Fruit fly (Drosophila melanogaster) whole organism, adult: ENCODE results near the gene CG31279.

Experiments
- CG11617 ChIP-seq: fragments of 200-800 bp; sonication (Bioruptor generic); optimal IDR thresholded peaks from 2 replicates; lab custom pipeline; 2017; ENCODE audit warnings: mild to moderate bottlenecking, missing biosample characterization, missing genetic modification reagents, missing genetic modification characterization
- CG12768 ChIP-seq: fragments of 200-800 bp; sonication (Bioruptor generic); optimal IDR thresholded peaks from 2 replicates; lab custom pipeline; 2017; ENCODE audit warnings: missing biosample characterization, missing genetic modification characterization, mild to moderate bottlenecking, moderate library complexity, missing genetic modification reagents
- CG14711 ChIP-seq: fragments of 200-800 bp; sonication (Bioruptor generic); optimal IDR thresholded peaks from 2 replicates; lab custom pipeline; 2018; ENCODE audit warnings: missing biosample characterization, mild to moderate bottlenecking, missing genetic modification characterization, moderate library complexity
- CG1620 ChIP-seq: fragments of 200-800 bp; sonication (Bioruptor generic); optimal IDR thresholded peaks from 2 replicates; lab custom pipeline; 2016; ENCODE audit warnings: missing biosample characterization, missing genetic modification characterization
- CG33017 ChIP-seq: fragments of 200-800 bp; sonication (Bioruptor generic); optimal IDR thresholded peaks from 2 replicates; lab custom pipeline; 2018; ENCODE audit warnings: missing biosample characterization, mild to moderate bottlenecking, missing genetic modification characterization, moderate library complexity
- CG5204 ChIP-seq: fragments of 200-800 bp; sonication (Bioruptor generic); optimal IDR thresholded peaks from 2 replicates; lab custom pipeline; 2016; ENCODE audit warnings: missing biosample characterization, missing genetic modification characterization
- CG7045 ChIP-seq: fragments of 200-800 bp; sonication (Bioruptor generic); optimal IDR thresholded peaks from 2 replicates; lab custom pipeline; 2017; ENCODE audit warnings: missing biosample characterization, mild to moderate bottlenecking, missing genetic modification characterization
- CG7101 ChIP-seq: fragments of 200-800 bp; sonication (Bioruptor generic); optimal IDR thresholded peaks from 2 replicates; lab custom pipeline; 2018; ENCODE audit warnings: missing biosample characterization, mild to moderate bottlenecking, missing genetic modification characterization, moderate library complexity
- Clk ChIP-seq: fragments of 200-800 bp; sonication (Bioruptor generic); optimal IDR thresholded peaks from 2 replicates; lab custom pipeline; 2017; ENCODE audit warnings: missing biosample characterization, missing genetic modification characterization
- Crg-1 ChIP-seq: fragments of 200-800 bp; sonication (Bioruptor generic); optimal IDR thresholded peaks from 2 replicates; lab custom pipeline; 2016; ENCODE audit warnings: missing biosample characterization, missing genetic modification characterization
- Hr96 ChIP-seq: fragments of 200-800 bp; sonication (Bioruptor generic); optimal IDR thresholded peaks from 2 replicates; lab custom pipeline; 2016; ENCODE audit warnings: missing biosample characterization, missing genetic modification characterization
- Mnt ChIP-seq: fragments of 200-800 bp; sonication (Bioruptor generic); optimal IDR thresholded peaks from 2 replicates; lab custom pipeline; 2016; ENCODE audit warnings: missing biosample characterization, mild to moderate bottlenecking, missing genetic modification characterization
- bab1 ChIP-seq: fragments of 200-800 bp; sonication (Bioruptor generic); optimal IDR thresholded peaks from 3 replicates; lab custom pipeline; 2019; ENCODE audit warnings: missing biosample characterization, mild to moderate bottlenecking, missing genetic modification characterization, moderate library complexity
- cic ChIP-seq: fragments of 200-800 bp; sonication (Bioruptor generic); optimal IDR thresholded peaks from 2 replicates; lab custom pipeline; 2017; ENCODE audit warnings: missing biosample characterization, mild to moderate bottlenecking, missing genetic modification characterization, moderate library complexity
- cnc ChIP-seq, 2 experiments: fragments of >200 bp; optimal IDR thresholded peaks; 2 replicates each; lab custom pipeline; 2017
- kay ChIP-seq: fragments of 200-800 bp; sonication (Bioruptor generic); peaks from one replicate; lab custom pipeline; 2016; ENCODE audit warnings: missing biosample characterization, missing genetic modification characterization, borderline replicate concordance
- ovo ChIP-seq: fragments of 200-800 bp; sonication (Bioruptor generic); optimal IDR thresholded peaks from 2 replicates; lab custom pipeline; 2016; ENCODE audit warnings: missing biosample characterization, missing genetic modification characterization
- pad ChIP-seq: fragments of 200-800 bp; sonication (Bioruptor generic); optimal IDR thresholded peaks from 3 replicates; lab custom pipeline; 2017; ENCODE audit warnings: missing biosample characterization, missing genetic modification characterization, mild to moderate bottlenecking, moderate library complexity, missing genetic modification reagents
- tj ChIP-seq: fragments of 200-800 bp; sonication (Bioruptor generic); optimal IDR thresholded peaks from 3 replicates; lab custom pipeline; 2017; ENCODE audit warnings: missing biosample characterization, mild to moderate bottlenecking, missing genetic modification characterization, moderate library complexity
- toe ChIP-seq: fragments of 200-800 bp; sonication (Bioruptor generic); optimal IDR thresholded peaks from 2 replicates; lab custom pipeline; 2016; ENCODE audit warnings: missing biosample characterization, missing genetic modification characterization

The CG31279 gene

dm6 chr3R:16436374-16437037 lies 6.0 kb downstream of the CG31279 start, which contains the start of gene mRpS33:
mRpS33 (minus strand) TSS chr3R:16436597.
- TF ChIP-seq pad (no peak), Crg-1 (GFP tag; lab: Kevin White, UChicago) (no peak), Mnt (no peak), bab1 (GFP tag; lab: Kevin White, UChicago) (no peak), cnc (optimal IDR thresholded peaks at IDR 0.05; lab: Kevin White, UChicago) (no peak), Hr96 (GFP tag; lab: Kevin White, UChicago) (no peak), kay (GFP tag; lab: Kevin White, UChicago) (no peak), CG1620 (GFP tag; lab: Kevin White, UChicago) (no peak), tj (GFP tag; lab: Kevin White, UChicago) (no peak), CG7045 (GFP tag; lab: Kevin White, UChicago) (no peak), CG5204 (no peak), cic (GFP tag; lab: Kevin White, UChicago) (no peak), CG12768 (no peak), CG11617 (no peak), CG33017 (tag; lab: Kevin White, UChicago) (no peak), ovo (GFP tag; lab: Kevin White, UChicago) (no peak), Clk (GFP tag; lab: Kevin White, UChicago) (no peak), toe (no peak), CG7101 (tag; lab: Kevin White, UChicago) (no peak), CG14711 (tag; lab: Kevin White, UChicago) (no peak)

- TF ChIP-seq tj (GFP tag; lab: Kevin White, UChicago), result no peak
- no peak for TF ChIP-seq cic (GFP tag; lab: Kevin White, UChicago)
- no peak for TF ChIP-seq CG5204
- TF ChIP-seq Mnt, result peak; percentile 11
- no peak for TF ChIP-seq Hr96 (GFP tag; lab: Kevin White, UChicago)
- no peak for TF ChIP-seq kay (GFP tag; lab: Kevin White, UChicago)
- TF ChIP-seq CG7101 (tag; lab: Kevin White, UChicago), result peak; percentile 17
- no peak for TF ChIP-seq toe
- TF ChIP-seq CG12768, result no peak
- no peak for TF ChIP-seq CG33017 (tag; lab: Kevin White, UChicago)
- TF ChIP-seq cnc (optimal IDR thresholded peaks at IDR 0.05; lab: Kevin White, UChicago), result no peak
- peak; percentile 83 for TF ChIP-seq bab1 (GFP tag; lab: Kevin White, UChicago)
- no peak for TF ChIP-seq Crg-1 (GFP tag; lab: Kevin White, UChicago)
- no peak for TF ChIP-seq Clk (GFP tag; lab: Kevin White, UChicago)
- no peak for TF ChIP-seq CG7045 (GFP tag; lab: Kevin White, UChicago)
- TF ChIP-seq CG1620 (GFP tag; lab: Kevin White, UChicago), result peak; percentile 21
- TF ChIP-seq ovo (GFP tag; lab: Kevin White, UChicago), result no peak
- peak; percentile 52 for TF ChIP-seq CG14711 (tag; lab: Kevin White, UChicago)
- TF ChIP-seq CG11617, result peak; percentile 24
- peak; percentile 12 for TF ChIP-seq pad
Observed at dm6 chr3R:16441367-16441923, 11.0 kb downstream of the CG31279 start, which contains the start of gene ema. ema (minus strand) TSS chr3R:16441661.

DNA sequence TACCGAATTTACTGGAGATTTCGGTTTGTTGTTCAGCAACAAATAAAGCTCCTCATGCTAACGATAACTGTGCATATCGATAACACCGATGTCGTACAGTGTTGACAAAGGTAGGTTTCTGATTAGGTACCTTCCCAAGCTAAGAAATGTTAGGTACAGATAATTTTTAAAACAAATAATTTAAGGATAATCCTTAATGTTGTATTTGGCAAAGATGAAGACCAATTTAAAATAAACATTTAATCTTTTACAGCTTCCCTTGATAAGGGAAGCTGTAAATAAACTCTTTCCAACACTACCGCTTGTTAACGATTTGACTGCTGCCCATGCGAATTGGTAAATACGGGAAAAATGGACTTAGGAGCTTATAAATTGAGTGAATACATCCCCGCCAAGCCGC lies 12.5 kb downstream of the CG31279 start, which contains the start of the genes Ttc1 and CG14882:
TSS of gene Ttc1 (minus strand) at position 71 of the 400 bp plus-strand sequence.
TSS of gene CG14882 (plus strand) at position 271 of the 400 bp plus-strand sequence.
- TF ChIP-seq pad (peak; percentile 73), Hr96 (GFP tag; lab: Kevin White, UChicago) (no peak), CG11617 (peak; percentile 87), CG7101 (tag; lab: Kevin White, UChicago) (peak; percentile 91), cic (GFP tag; lab: Kevin White, UChicago) (peak; percentile 39), CG1620 (GFP tag; lab: Kevin White, UChicago) (peak; percentile 79), cnc (optimal IDR thresholded peaks at IDR 0.05; lab: Kevin White, UChicago) (no peak), Crg-1 (GFP tag; lab: Kevin White, UChicago) (peak; percentile 89), CG33017 (tag; lab: Kevin White, UChicago) (peak; percentile 89), Clk (GFP tag; lab: Kevin White, UChicago) (peak; percentile 66), ovo (GFP tag; lab: Kevin White, UChicago) (peak; percentile 25), tj (GFP tag; lab: Kevin White, UChicago) (peak; percentile 45), CG12768 (peak; percentile 87), toe (peak; percentile 81), Mnt (peak; percentile 88), CG7045 (GFP tag; lab: Kevin White, UChicago) (peak; percentile 82), CG14711 (tag; lab: Kevin White, UChicago) (peak; percentile 79), CG5204 (no peak), bab1 (GFP tag; lab: Kevin White, UChicago) (peak; percentile 88), kay (GFP tag; lab: Kevin White, UChicago) (no peak)

dm6 chr3R:16446836-16447235 lies 16.4 kb downstream of the CG31279 start:
- TF ChIP-seq cnc (optimal IDR thresholded peaks at IDR 0.05; lab: Kevin White, UChicago), result no peak
- TF ChIP-seq CG7045 (GFP tag; lab: Kevin White, UChicago), result no peak
- TF ChIP-seq toe, result no peak
- no peak for TF ChIP-seq Clk (GFP tag; lab: Kevin White, UChicago)
- TF ChIP-seq cic (GFP tag; lab: Kevin White, UChicago), result no peak
- TF ChIP-seq tj (GFP tag; lab: Kevin White, UChicago), result no peak
- TF ChIP-seq CG33017 (tag; lab: Kevin White, UChicago), result no peak
- no peak for TF ChIP-seq Mnt

DNA sequence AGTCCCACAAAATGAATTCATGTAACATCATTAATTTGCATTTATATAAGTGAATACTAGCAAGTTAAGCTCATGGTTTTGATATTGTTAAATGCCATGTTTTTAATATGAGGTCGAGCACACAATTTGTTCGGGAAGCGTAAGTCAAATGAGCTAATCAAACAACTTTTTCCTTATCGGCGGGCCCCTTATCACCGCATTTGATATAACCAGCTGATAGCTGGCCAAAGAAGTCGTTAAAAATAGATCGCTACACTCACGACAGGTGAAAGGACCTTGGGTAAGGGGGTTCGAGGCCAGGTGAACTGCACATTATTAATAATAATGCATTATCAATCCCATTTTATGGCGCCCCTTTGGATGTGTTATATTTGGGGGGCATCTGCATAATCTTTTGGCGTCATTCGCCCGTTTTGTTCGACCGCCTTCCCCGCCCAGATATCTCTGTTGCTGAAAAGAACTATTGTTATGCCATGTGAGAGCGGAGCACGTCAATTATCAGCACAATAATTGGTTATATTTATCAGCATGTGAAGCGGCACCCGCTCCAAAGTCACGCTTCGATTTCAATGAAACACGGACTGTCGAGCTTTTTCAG lies 17.1 kb downstream of the CG31279 start:
- TF ChIP-seq bab1 (GFP tag; lab: Kevin White, UChicago) (no peak), cic (GFP tag; lab: Kevin White, UChicago) (peak; percentile 7), kay (GFP tag; lab: Kevin White, UChicago) (peak; percentile 69)
